In the genomic region with DNA sequence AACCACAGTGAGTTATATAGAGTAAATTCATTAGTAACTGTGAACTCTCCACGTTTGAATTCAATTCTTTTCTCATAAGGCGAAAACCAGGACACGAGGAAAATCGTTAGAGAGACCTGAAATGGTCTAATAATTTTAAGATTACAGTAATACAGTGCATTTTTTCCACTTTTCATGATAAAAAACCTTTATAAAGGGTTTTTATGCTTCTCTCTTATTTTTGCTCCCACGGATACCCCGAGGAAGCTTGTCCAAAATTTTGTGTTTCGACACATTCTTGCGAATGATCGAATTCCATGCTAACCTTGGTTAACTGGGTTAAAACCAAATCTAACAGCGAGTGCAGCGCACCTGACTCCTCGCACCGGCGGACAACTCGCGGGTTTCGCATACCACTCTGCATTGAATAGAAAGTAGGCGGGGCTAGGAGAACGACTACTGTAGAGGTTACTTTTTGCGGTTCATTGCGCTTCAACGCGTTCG, we compare ENCODE assay signal across 1 worm cellular context.
TF ChIP-seq lines count a peak whose summit lies in the region.

No protein-coding gene starts in this region.

TF ChIP-seq in whole organism, L4 larva, 104 proteins besides CTCF, POLR2A, EP300 and RAD21 (continued from another document):
- TF ChIP-seq ZK337.2 (GFP tag; IDR thresholded peaks at IDR 0.05; lab: Robert Waterston, UW): no peak
- peak; percentile 50; the same call in 1 of the 2 replicates for TF ChIP-seq snpc-1.2 (GFP tag; IDR thresholded peaks at IDR 0.05; lab: Robert Waterston, UW)
- peak; percentile 69 for TF ChIP-seq ama-1 (optimal IDR thresholded peaks at IDR 0.05; lab: Kevin White, UChicago)
- TF ChIP-seq nhr-102 (tag; optimal IDR thresholded peaks at IDR 0.05; lab: Kevin White, UChicago): peak; percentile 57
- TF ChIP-seq ceh-28 (tag; optimal IDR thresholded peaks at IDR 0.05; lab: Kevin White, UChicago): no peak
- TF ChIP-seq lin-29 (GFP tag; IDR thresholded peaks at IDR 0.05; lab: Robert Waterston, UW): no peak
- TF ChIP-seq ctbp-1 (GFP tag; IDR thresholded peaks at IDR 0.05; lab: Robert Waterston, UW): no peak
- no peak for TF ChIP-seq hmg-1.1 (GFP tag; IDR thresholded peaks at IDR 0.05; lab: Robert Waterston, UW)
- peak; percentile 68; the same call in 1 of the 2 replicates for TF ChIP-seq dmd-8 (GFP tag; IDR thresholded peaks at IDR 0.05; lab: Robert Waterston, UW)
- TF ChIP-seq nhr-77 (tag; optimal IDR thresholded peaks at IDR 0.05; lab: Kevin White, UChicago): no peak
- TF ChIP-seq hlh-30 (tag; optimal IDR thresholded peaks at IDR 0.05; lab: Kevin White, UChicago; ENCODE audit: insufficient read depth): peak; percentile 32
- TF ChIP-seq dmd-9 (GFP tag; IDR thresholded peaks at IDR 0.05; lab: Robert Waterston, UW): no peak
- TF ChIP-seq lin-38 (GFP tag; IDR thresholded peaks at IDR 0.05; lab: Robert Waterston, UW): peak; percentile 56
- TF ChIP-seq snpc-4 (tag; optimal IDR thresholded peaks at IDR 0.05; lab: Kevin White, UChicago): peak; percentile 82
- TF ChIP-seq aha-1 (tag; lab: Kevin White, UChicago): peak; percentile 79
- TF ChIP-seq zip-2 (tag; optimal IDR thresholded peaks at IDR 0.05; lab: Kevin White, UChicago): no peak
- no peak for TF ChIP-seq daf-16 (GFP tag; optimal IDR thresholded peaks at IDR 0.05; lab: Kevin White, UChicago)
- peak; percentile 25 for TF ChIP-seq daf-16 (tag; optimal IDR thresholded peaks at IDR 0.05; lab: Kevin White, UChicago)
- no peak for TF ChIP-seq sdz-12 (GFP tag; optimal IDR thresholded peaks at IDR 0.05; lab: Kevin White, UChicago)
- peak; percentile 24 for TF ChIP-seq F10B5.3 (tag; optimal IDR thresholded peaks at IDR 0.05; lab: Kevin White, UChicago)
- TF ChIP-seq daf-19 (GFP tag; conservative IDR thresholded peaks at IDR 0.05; lab: Robert Waterston, UW): 0 out of 2 replicates have a peak, but pooled peaks have one; percentile 34
- TF ChIP-seq unc-130 (GFP tag; optimal IDR thresholded peaks at IDR 0.05; lab: Kevin White, UChicago): peak; percentile 35
- TF ChIP-seq ceh-44 (GFP tag; IDR thresholded peaks at IDR 0.05; lab: Robert Waterston, UW): no peak
- TF ChIP-seq nhr-48 (tag; optimal IDR thresholded peaks at IDR 0.05; lab: Kevin White, UChicago): no peak
- no peak; the same call in 1 of the 2 replicates for TF ChIP-seq lim-7 (GFP tag; IDR thresholded peaks at IDR 0.05; lab: Robert Waterston, UW)
